Worm (Caenorhabditis elegans) whole organism, L2 larva: ENCODE data around the gene mes-2.
A peak's percentile ranks its signal among the peaks of the same experiment; 100 is the strongest.

Source experiments
- C34F6.9 ChIP-seq: fragments of 150-350 bp; optimal IDR thresholded peaks from 2 replicates; lab custom pipeline; 2014; ENCODE audit warnings: missing biosample characterization, missing genetic modification characterization
- F13H6.1 ChIP-seq: sonication (generic microtip); optimal IDR thresholded peaks from 2 replicates; lab custom pipeline; 2016; ENCODE audit warnings: missing genetic modification characterization, missing compliant biosample characterization
- R02D3.7 ChIP-seq: fragments of 150-350 bp; optimal IDR thresholded peaks from 2 replicates; lab custom pipeline; 2014; ENCODE audit warnings: missing biosample characterization, missing genetic modification characterization
- Y55F3AM.14 ChIP-seq: fragments of 200-800 bp; sonication (Bioruptor generic); optimal IDR thresholded peaks from 2 replicates; lab custom pipeline; 2018; ENCODE audit warnings: mild to moderate bottlenecking, missing genetic modification characterization, missing compliant biosample characterization
- ZK546.5 ChIP-seq: sonication (generic microtip); optimal IDR thresholded peaks from 2 replicates; lab custom pipeline; 2017; ENCODE audit warnings: missing biosample characterization, missing genetic modification characterization
- alr-1 ChIP-seq: fragments of 150-350 bp; optimal IDR thresholded peaks from 2 replicates; lab custom pipeline; 2014; ENCODE audit warnings: missing biosample characterization, missing genetic modification characterization
- aly-2 ChIP-seq: fragments of 150-350 bp; optimal IDR thresholded peaks from 2 replicates; lab custom pipeline; 2014; ENCODE audit warnings: missing biosample characterization, missing genetic modification characterization
- ama-1 ChIP-seq: fragments of 150-350 bp; optimal IDR thresholded peaks from 2 replicates; lab custom pipeline; 2018; ENCODE audit warnings: inconsistent platforms
- blmp-1 ChIP-seq: sonication (generic microtip); optimal IDR thresholded peaks from 2 replicates; lab custom pipeline; 2017; ENCODE audit warnings: missing genetic modification characterization, mild to moderate bottlenecking, missing compliant biosample characterization, antibody characterized with exemption, moderate library complexity; ENCODE audit not compliant: insufficient read depth
- ceh-16 ChIP-seq: fragments of 150-350 bp; optimal IDR thresholded peaks from 2 replicates; lab custom pipeline; 2014; ENCODE audit warnings: missing biosample characterization, missing genetic modification characterization
- ceh-82 ChIP-seq: fragments of 150-350 bp; optimal IDR thresholded peaks from 2 replicates; lab custom pipeline; 2014; ENCODE audit warnings: missing biosample characterization, missing genetic modification characterization
- crh-2 ChIP-seq: sonication (generic microtip); optimal IDR thresholded peaks from 2 replicates; lab custom pipeline; 2017; ENCODE audit warnings: missing biosample characterization, missing genetic modification characterization
- dmd-4 ChIP-seq: sonication (generic microtip); optimal IDR thresholded peaks from 2 replicates; lab custom pipeline; 2017; ENCODE audit warnings: missing biosample characterization, missing genetic modification characterization
- egl-27 ChIP-seq: sonication (generic microtip); optimal IDR thresholded peaks from 3 replicates; lab custom pipeline; 2017; ENCODE audit warnings: missing biosample characterization, missing genetic modification reagents, missing genetic modification characterization
- elt-1 ChIP-seq: fragments of 150-350 bp; optimal IDR thresholded peaks from 2 replicates; lab custom pipeline; 2014; ENCODE audit warnings: missing biosample characterization, missing genetic modification characterization
- elt-3 ChIP-seq: sonication (generic microtip); optimal IDR thresholded peaks from 2 replicates; lab custom pipeline; 2017; ENCODE audit warnings: missing biosample characterization, missing genetic modification characterization
- fos-1 ChIP-seq: fragments of 150-350 bp; optimal IDR thresholded peaks from 2 replicates; lab custom pipeline; 2014; ENCODE audit warnings: missing biosample characterization, missing genetic modification characterization
- gmeb-1 ChIP-seq: fragments of 150-350 bp; optimal IDR thresholded peaks from 2 replicates; lab custom pipeline; 2014; ENCODE audit warnings: missing biosample characterization, missing genetic modification characterization
- lin-11 ChIP-seq: fragments of 150-350 bp; sonication (generic microtip); optimal IDR thresholded peaks from 2 replicates; lab custom pipeline; 2014; ENCODE audit warnings: missing biosample characterization, missing genetic modification characterization, inconsistent platforms, mixed read lengths
- lin-39 ChIP-seq: fragments of 150-350 bp; optimal IDR thresholded peaks from 2 replicates; lab custom pipeline; 2014; ENCODE audit warnings: missing biosample characterization, missing genetic modification reagents, missing genetic modification characterization
- lsy-2 ChIP-seq, 2 experiments: fragments of 150-350 bp in 1 of 2; sonication (generic microtip) in 1 of 2; optimal IDR thresholded peaks; 2 replicates each; lab custom pipeline; 2014 to 2017; ENCODE audit warnings: missing biosample characterization in 2 of 2, missing genetic modification characterization in 2 of 2
- mab-5 ChIP-seq: fragments of 150-350 bp; optimal IDR thresholded peaks from 2 replicates; lab custom pipeline; 2014; ENCODE audit warnings: missing biosample characterization, missing genetic modification characterization
- mbf-1 ChIP-seq: sonication (generic microtip); optimal IDR thresholded peaks from 2 replicates; lab custom pipeline; 2017; ENCODE audit warnings: missing biosample characterization, missing genetic modification characterization
- mdl-1 ChIP-seq, 2 experiments: fragments of 150-350 bp in 1 of 2; sonication (generic microtip) in 1 of 2; optimal IDR thresholded peaks; 2 replicates each; lab custom pipeline; 2017; ENCODE audit warnings: missing biosample characterization in 2 of 2, missing genetic modification characterization in 2 of 2
- nhr-10 ChIP-seq: sonication (generic microtip); optimal IDR thresholded peaks from 2 replicates; lab custom pipeline; 2017; ENCODE audit warnings: missing biosample characterization, missing genetic modification characterization
- nhr-11 ChIP-seq: fragments of 150-350 bp; optimal IDR thresholded peaks from 2 replicates; lab custom pipeline; 2014; ENCODE audit warnings: missing biosample characterization, missing genetic modification characterization
- nhr-12 ChIP-seq: fragments of 150-350 bp; optimal IDR thresholded peaks from 2 replicates; lab custom pipeline; 2014; ENCODE audit warnings: missing biosample characterization, missing genetic modification characterization
- nhr-129 ChIP-seq: fragments of 150-350 bp; optimal IDR thresholded peaks from 2 replicates; lab custom pipeline; 2014; ENCODE audit warnings: missing biosample characterization, missing genetic modification characterization
- nhr-21 ChIP-seq: fragments of 150-350 bp; optimal IDR thresholded peaks from 2 replicates; lab custom pipeline; 2014; ENCODE audit warnings: missing biosample characterization, missing genetic modification characterization
- nhr-23 ChIP-seq: fragments of 150-350 bp; optimal IDR thresholded peaks from 2 replicates; lab custom pipeline; 2014; ENCODE audit warnings: missing biosample characterization, missing genetic modification reagents, missing genetic modification characterization
- nhr-237 ChIP-seq: fragments of 150-350 bp; optimal IDR thresholded peaks from 2 replicates; lab custom pipeline; 2014; ENCODE audit warnings: missing biosample characterization, missing genetic modification characterization
- nhr-25 ChIP-seq: fragments of 150-350 bp; sonication (generic microtip); optimal IDR thresholded peaks from 3 replicates; lab custom pipeline; 2014; ENCODE audit warnings: missing biosample characterization, missing genetic modification characterization
- nhr-6 ChIP-seq: fragments of 150-350 bp; optimal IDR thresholded peaks from 2 replicates; lab custom pipeline; 2014; ENCODE audit warnings: missing biosample characterization, missing genetic modification characterization
- nhr-77 ChIP-seq: fragments of 150-350 bp; optimal IDR thresholded peaks from 2 replicates; lab custom pipeline; 2014; ENCODE audit warnings: missing biosample characterization, missing genetic modification characterization
- peb-1 ChIP-seq: fragments of 150-350 bp; optimal IDR thresholded peaks from 2 replicates; lab custom pipeline; 2014; ENCODE audit warnings: missing biosample characterization, missing genetic modification characterization
- sem-4 ChIP-seq: fragments of 150-350 bp; optimal IDR thresholded peaks from 2 replicates; lab custom pipeline; 2014; ENCODE audit warnings: missing biosample characterization, missing genetic modification reagents, missing genetic modification characterization
- sma-9 ChIP-seq, 2 experiments: fragments of 150-350 bp in 1 of 2; sonication (generic microtip) in 1 of 2; optimal IDR thresholded peaks; 2 replicates each; lab custom pipeline; 2014 to 2016; ENCODE audit warnings: missing genetic modification characterization in 2 of 2, mild to moderate bottlenecking in 1 of 2, missing biosample characterization in 1 of 2, missing compliant biosample characterization in 1 of 2, missing genetic modification reagents in 1 of 2, moderate library complexity in 1 of 2
- snpc-4 ChIP-seq: fragments of 150-350 bp; optimal IDR thresholded peaks from 2 replicates; lab custom pipeline; 2014; ENCODE audit warnings: missing biosample characterization, missing genetic modification characterization
- unc-39 ChIP-seq: fragments of 150-350 bp; optimal IDR thresholded peaks from 2 replicates; lab custom pipeline; 2014; ENCODE audit warnings: missing biosample characterization, missing genetic modification characterization
- unc-55 ChIP-seq: fragments of 150-350 bp; sonication (generic microtip); optimal IDR thresholded peaks from 3 replicates; lab custom pipeline; 2014; ENCODE audit warnings: missing biosample characterization, missing genetic modification reagents, missing genetic modification characterization
- unc-62 ChIP-seq: fragments of 150-350 bp; optimal IDR thresholded peaks from 2 replicates; lab custom pipeline; 2014; ENCODE audit warnings: missing biosample characterization, missing genetic modification reagents, missing genetic modification characterization
- zag-1 ChIP-seq: fragments of 150-350 bp; optimal IDR thresholded peaks from 2 replicates; lab custom pipeline; 2014; ENCODE audit warnings: missing biosample characterization, missing genetic modification characterization
- ztf-1 ChIP-seq: fragments of 200-800 bp; sonication (Bioruptor generic); conservative IDR thresholded peaks from 2 replicates; pipeline ENCODE4 v1.3.6; 2022; ENCODE audit warnings: missing genetic modification characterization, missing compliant biosample characterization
- ztf-11 ChIP-seq: sonication (generic microtip); optimal IDR thresholded peaks from 2 replicates; lab custom pipeline; 2017; ENCODE audit warnings: missing biosample characterization, missing genetic modification characterization

mes-2 gene

ce11 chrII:14401098-14401497 is 17.3 kb downstream of the mes-2 start:
- TF ChIP-seq alr-1, result no peak
- no peak for TF ChIP-seq nhr-11 (tag; lab: Kevin White, UChicago)
- no peak for TF ChIP-seq crh-2
- no peak for TF ChIP-seq nhr-10
- TF ChIP-seq lin-39, result no peak
- no peak for TF ChIP-seq snpc-4 (tag; lab: Kevin White, UChicago)
- no peak for TF ChIP-seq nhr-6 (tag; lab: Kevin White, UChicago)
- no peak for TF ChIP-seq F13H6.1 (tag; lab: Kevin White, UChicago)
- no peak for TF ChIP-seq dmd-4 (tag; lab: Kevin White, UChicago)
- TF ChIP-seq zag-1 (tag; lab: Kevin White, UChicago), result no peak
- no peak for TF ChIP-seq ztf-11 (tag; lab: Kevin White, UChicago)
- no peak for TF ChIP-seq ztf-1 (GFP tag; lab: Robert Waterston, UW)

ce11 chrII:14404266-14404665 is 20.5 kb downstream of the mes-2 start:
- peak; percentile 44 for TF ChIP-seq crh-2
- TF ChIP-seq mbf-1 (tag; lab: Kevin White, UChicago), result no peak
- no peak for TF ChIP-seq unc-55
- no peak for TF ChIP-seq ztf-1 (GFP tag; lab: Robert Waterston, UW)
- no peak for TF ChIP-seq nhr-237 (tag; lab: Kevin White, UChicago)
- TF ChIP-seq ceh-16, result no peak
- TF ChIP-seq sma-9 (GFP tag; optimal IDR thresholded peaks at IDR 0.05; lab: Kevin White, UChicago), result no peak
- TF ChIP-seq sma-9 (tag; optimal IDR thresholded peaks at IDR 0.05; lab: Kevin White, UChicago), result no peak
- TF ChIP-seq blmp-1 (tag; lab: Kevin White, UChicago), result no peak
- no peak for TF ChIP-seq unc-62 (GFP tag; lab: Kevin White, UChicago)
- no peak for TF ChIP-seq R02D3.7 (tag; lab: Kevin White, UChicago)
- TF ChIP-seq unc-39 (tag; lab: Kevin White, UChicago), result no peak
- TF ChIP-seq alr-1, result no peak
- TF ChIP-seq nhr-23, result no peak
- TF ChIP-seq mab-5 (tag; lab: Kevin White, UChicago), result no peak
- TF ChIP-seq zag-1 (tag; lab: Kevin White, UChicago), result no peak
- peak; percentile 33 for TF ChIP-seq F13H6.1 (tag; lab: Kevin White, UChicago)
- no peak for TF ChIP-seq Y55F3AM.14 (GFP tag; lab: Kevin White, UChicago)
- TF ChIP-seq nhr-129 (tag; lab: Kevin White, UChicago), result peak; percentile 19
- no peak for TF ChIP-seq lin-39
- peak in 1 of 2 experiments; percentile 5 for TF ChIP-seq lsy-2 (tag; optimal IDR thresholded peaks at IDR 0.05; lab: Kevin White, UChicago)
- TF ChIP-seq, all 48 proteins: peak for 4

ce11 chrII:14404741-14405488 is 21.1 kb downstream of the mes-2 start:
- no peak for TF ChIP-seq snpc-4 (tag; lab: Kevin White, UChicago)
- peak; percentile 84 for TF ChIP-seq fos-1
- no peak for TF ChIP-seq ceh-82 (tag; lab: Kevin White, UChicago)
- TF ChIP-seq unc-55, result peak; percentile 57
- peak; percentile 93 for TF ChIP-seq nhr-21 (tag; lab: Kevin White, UChicago)
- TF ChIP-seq zag-1 (tag; lab: Kevin White, UChicago), result no peak
- no peak for TF ChIP-seq nhr-23
- TF ChIP-seq blmp-1 (tag; lab: Kevin White, UChicago), result peak; percentile 43
- TF ChIP-seq mab-5 (tag; lab: Kevin White, UChicago), result peak; percentile 52
- TF ChIP-seq mdl-1 (tag; optimal IDR thresholded peaks at IDR 0.05; lab: Kevin White, UChicago), result peak; percentile 23 to 52
- TF ChIP-seq nhr-12 (tag; lab: Kevin White, UChicago), result no peak
- peak; percentile 90 for TF ChIP-seq sem-4 (tag; lab: Kevin White, UChicago)
- peak; percentile 77 for TF ChIP-seq nhr-77 (tag; lab: Kevin White, UChicago)
- peak; percentile 66 for TF ChIP-seq sma-9 (GFP tag; optimal IDR thresholded peaks at IDR 0.05; lab: Kevin White, UChicago)
- TF ChIP-seq sma-9 (tag; optimal IDR thresholded peaks at IDR 0.05; lab: Kevin White, UChicago), result no peak
- TF ChIP-seq elt-1 (tag; lab: Kevin White, UChicago), result no peak
- TF ChIP-seq elt-3 (tag; lab: Kevin White, UChicago), result no peak
- peak; percentile 82 for TF ChIP-seq nhr-129 (tag; lab: Kevin White, UChicago)
- TF ChIP-seq lin-39, result no peak
- no peak for TF ChIP-seq aly-2
- TF ChIP-seq crh-2, result peak; percentile 59
- peak; percentile 31 for TF ChIP-seq egl-27
- peak; percentile 25 for TF ChIP-seq nhr-6 (tag; lab: Kevin White, UChicago)
- TF ChIP-seq unc-39 (tag; lab: Kevin White, UChicago), result no peak
- peak; percentile 83 for TF ChIP-seq C34F6.9 (tag; lab: Kevin White, UChicago)
- no peak for TF ChIP-seq ZK546.5 (tag; lab: Kevin White, UChicago)
- TF ChIP-seq Y55F3AM.14 (GFP tag; lab: Kevin White, UChicago), result peak; percentile 70
- peak; percentile 94 for TF ChIP-seq nhr-25 (tag; lab: Kevin White, UChicago)
- TF ChIP-seq unc-62 (GFP tag; lab: Kevin White, UChicago), result peak; percentile 23
- TF ChIP-seq gmeb-1 (tag; lab: Kevin White, UChicago), result peak; percentile 28
- TF ChIP-seq F13H6.1 (tag; lab: Kevin White, UChicago), result peak; percentile 92
- no peak for TF ChIP-seq ama-1 (lab: Kevin White, UChicago)
- TF ChIP-seq dmd-4 (tag; lab: Kevin White, UChicago), result no peak
- TF ChIP-seq ceh-16, result peak; percentile 40
- no peak for TF ChIP-seq ztf-11 (tag; lab: Kevin White, UChicago)
- no peak for TF ChIP-seq R02D3.7 (tag; lab: Kevin White, UChicago)
- no peak for TF ChIP-seq peb-1 (tag; lab: Kevin White, UChicago)
- no peak for TF ChIP-seq nhr-10
- TF ChIP-seq lin-11 (tag; lab: Kevin White, UChicago), result peak; percentile 7
- no peak for TF ChIP-seq ztf-1 (GFP tag; lab: Robert Waterston, UW)
- no peak for TF ChIP-seq mbf-1 (tag; lab: Kevin White, UChicago)
